Worm (Caenorhabditis elegans): ENCODE data around the gene rpl-39.
A peak's percentile ranks its signal among the peaks of the same experiment; 100 is the strongest.

Gene rpl-39

DNA sequence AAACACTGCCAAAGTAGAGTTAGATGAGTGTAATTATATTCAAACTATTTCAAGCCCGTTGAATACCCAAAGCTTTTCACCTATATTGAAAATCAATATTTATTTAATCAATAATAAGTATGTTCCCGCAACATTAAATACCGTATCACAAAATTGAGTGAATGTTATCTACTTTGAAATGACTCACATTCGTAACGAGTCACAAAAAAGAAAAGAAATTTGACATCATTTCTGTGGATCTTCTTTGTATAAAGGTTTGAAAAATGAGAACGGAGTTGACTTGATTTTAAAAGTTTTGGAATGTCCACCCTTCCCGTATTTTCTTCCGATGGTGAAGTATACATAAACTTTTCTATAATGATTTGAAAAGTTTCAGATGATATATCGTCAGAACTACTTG is 40.6 kb downstream of the rpl-39 start, which contains the start of gene srr-10:
Gene srr-10 (plus strand): TSS at position 301 of the 400 bp plus-strand sequence.
- no peak for TF ChIP-seq sem-4 (tag; optimal IDR thresholded peaks at IDR 0.05)
- TF ChIP-seq Y55F3AM.14 (GFP tag; optimal IDR thresholded peaks at IDR 0.05) = no peak
- no peak for TF ChIP-seq C34F6.9 (tag; optimal IDR thresholded peaks at IDR 0.05)
- no peak for TF ChIP-seq egl-27 (tag; optimal IDR thresholded peaks at IDR 0.05)
- no peak for TF ChIP-seq blmp-1 (tag; optimal IDR thresholded peaks at IDR 0.05; ENCODE audit: insufficient read depth)

DNA sequence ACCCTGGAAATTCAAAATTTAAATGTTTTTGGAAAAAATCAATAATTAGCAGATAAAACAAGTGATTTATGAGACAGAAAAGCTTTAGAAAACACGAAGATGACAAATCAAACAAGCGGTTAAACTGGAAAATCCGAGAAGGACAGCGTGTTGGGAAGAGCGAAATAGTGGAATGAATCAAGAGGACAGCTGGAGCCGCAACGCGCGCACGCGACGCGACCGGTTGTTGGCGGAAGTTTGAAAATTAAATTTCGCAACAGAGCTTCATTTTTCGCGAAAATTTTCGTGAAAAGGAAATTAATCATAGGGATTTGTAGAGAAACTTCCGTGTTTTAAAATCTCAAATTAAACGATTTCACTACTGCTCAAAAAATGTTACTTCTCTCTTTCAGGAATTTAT is 41.0 kb downstream of the rpl-39 start, which contains the start of gene clic-1:
Gene clic-1 (minus strand): TSS at position 3 of the 400 bp plus-strand sequence.
- TF ChIP-seq sma-9 (GFP tag; optimal IDR thresholded peaks at IDR 0.05) = peak; percentile 41
- TF ChIP-seq sma-9 (tag; optimal IDR thresholded peaks at IDR 0.05) = no peak
- peak; percentile 46 for TF ChIP-seq nhr-21 (tag; optimal IDR thresholded peaks at IDR 0.05)
- TF ChIP-seq blmp-1 (tag; optimal IDR thresholded peaks at IDR 0.05; ENCODE audit: insufficient read depth) = no peak
- TF ChIP-seq nhr-10 (tag; optimal IDR thresholded peaks at IDR 0.05) = no peak
- no peak for TF ChIP-seq nhr-6 (tag; optimal IDR thresholded peaks at IDR 0.05)
- no peak for TF ChIP-seq ztf-11 (tag; optimal IDR thresholded peaks at IDR 0.05)
- TF ChIP-seq elt-3 (tag; optimal IDR thresholded peaks at IDR 0.05) = no peak
- peak; percentile 80 for TF ChIP-seq unc-55 (GFP tag; optimal IDR thresholded peaks at IDR 0.05)
- peak; percentile 21 for TF ChIP-seq sma-3 (GFP tag; optimal IDR thresholded peaks at IDR 0.05)
- no peak for TF ChIP-seq aly-2 (tag; optimal IDR thresholded peaks at IDR 0.05)
- TF ChIP-seq unc-62 (GFP tag; optimal IDR thresholded peaks at IDR 0.05) = no peak
- TF ChIP-seq nhr-129 (tag; optimal IDR thresholded peaks at IDR 0.05) = peak; percentile 40
- no peak for TF ChIP-seq Y55F3AM.14 (GFP tag; optimal IDR thresholded peaks at IDR 0.05)
- TF ChIP-seq egl-27 (tag; optimal IDR thresholded peaks at IDR 0.05) = peak; percentile 7
- no peak for TF ChIP-seq elt-1 (tag; optimal IDR thresholded peaks at IDR 0.05)
- no peak for TF ChIP-seq nhr-77 (tag; optimal IDR thresholded peaks at IDR 0.05)
- no peak for TF ChIP-seq ceh-16 (tag; optimal IDR thresholded peaks at IDR 0.05)
- TF ChIP-seq crh-2 (tag; optimal IDR thresholded peaks at IDR 0.05) = peak; percentile 39
- peak; percentile 53 for TF ChIP-seq F13H6.1 (tag; optimal IDR thresholded peaks at IDR 0.05)
- peak; percentile 78 for TF ChIP-seq C34F6.9 (tag; optimal IDR thresholded peaks at IDR 0.05)
- TF ChIP-seq gmeb-1 (tag; optimal IDR thresholded peaks at IDR 0.05) = peak; percentile 92
- TF ChIP-seq ceh-82 (tag; optimal IDR thresholded peaks at IDR 0.05) = no peak
- TF ChIP-seq ZK546.5 (tag; optimal IDR thresholded peaks at IDR 0.05) = no peak
- peak in 1 of 2 experiments; percentile 51 for TF ChIP-seq mdl-1 (tag; optimal IDR thresholded peaks at IDR 0.05)
- no peak for TF ChIP-seq R02D3.7 (tag; optimal IDR thresholded peaks at IDR 0.05)
- TF ChIP-seq ama-1 (optimal IDR thresholded peaks at IDR 0.05) = peak; percentile 42
- no peak for TF ChIP-seq lin-39 (tag; optimal IDR thresholded peaks at IDR 0.05)
- no peak for TF ChIP-seq nhr-12 (tag; optimal IDR thresholded peaks at IDR 0.05)
- TF ChIP-seq ztf-4 (tag; optimal IDR thresholded peaks at IDR 0.05) = no peak
- no peak for TF ChIP-seq sem-4 (tag; optimal IDR thresholded peaks at IDR 0.05)
- TF ChIP-seq lsy-2 (tag; optimal IDR thresholded peaks at IDR 0.05) = peak; percentile 51 to 72
- TF ChIP-seq lin-13 (GFP tag; optimal IDR thresholded peaks at IDR 0.05) = peak; percentile 58
- TF ChIP-seq alr-1 (tag; optimal IDR thresholded peaks at IDR 0.05) = no peak
- TF ChIP-seq snpc-4 (tag; optimal IDR thresholded peaks at IDR 0.05) = peak; percentile 53
- peak; percentile 4 for TF ChIP-seq zag-1 (tag; optimal IDR thresholded peaks at IDR 0.05)
- TF ChIP-seq fos-1 (tag; optimal IDR thresholded peaks at IDR 0.05) = peak; percentile 42
- peak; percentile 48 for TF ChIP-seq lin-11 (tag; optimal IDR thresholded peaks at IDR 0.05)

DNA sequence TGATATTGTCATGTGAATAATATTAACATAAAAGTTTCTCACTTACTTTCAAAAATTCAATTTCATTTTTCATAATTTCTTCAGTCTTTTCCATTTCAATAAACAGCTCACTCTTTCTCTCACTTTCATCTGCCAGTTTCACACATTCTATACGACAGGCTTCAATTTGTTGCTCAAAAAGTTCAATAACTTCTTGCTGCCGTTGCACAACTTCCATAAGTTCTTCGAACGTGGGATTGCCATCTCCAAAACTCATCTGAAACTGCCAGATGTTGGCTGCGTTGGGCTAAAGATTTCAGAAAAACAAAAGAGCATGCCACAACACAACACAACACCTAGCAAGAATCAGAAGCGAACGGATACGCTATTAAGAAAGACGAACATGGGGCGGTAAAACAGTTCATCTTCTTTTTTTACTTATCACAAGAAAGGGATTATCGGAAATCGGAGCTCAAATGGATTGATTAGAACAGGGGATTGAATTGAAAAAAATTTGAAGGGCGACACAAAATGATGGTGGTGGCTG is 42.6 kb downstream of the rpl-39 start:
- no peak for TF ChIP-seq elt-1 (tag; optimal IDR thresholded peaks at IDR 0.05)
- TF ChIP-seq lin-13 (GFP tag; optimal IDR thresholded peaks at IDR 0.05) = peak; percentile 20
- TF ChIP-seq ceh-16 (tag; optimal IDR thresholded peaks at IDR 0.05) = peak; percentile 4
- no peak for TF ChIP-seq elt-3 (tag; optimal IDR thresholded peaks at IDR 0.05)
- TF ChIP-seq zag-1 (tag; optimal IDR thresholded peaks at IDR 0.05) = no peak
- no peak for TF ChIP-seq R02D3.7 (tag; optimal IDR thresholded peaks at IDR 0.05)

DNA sequence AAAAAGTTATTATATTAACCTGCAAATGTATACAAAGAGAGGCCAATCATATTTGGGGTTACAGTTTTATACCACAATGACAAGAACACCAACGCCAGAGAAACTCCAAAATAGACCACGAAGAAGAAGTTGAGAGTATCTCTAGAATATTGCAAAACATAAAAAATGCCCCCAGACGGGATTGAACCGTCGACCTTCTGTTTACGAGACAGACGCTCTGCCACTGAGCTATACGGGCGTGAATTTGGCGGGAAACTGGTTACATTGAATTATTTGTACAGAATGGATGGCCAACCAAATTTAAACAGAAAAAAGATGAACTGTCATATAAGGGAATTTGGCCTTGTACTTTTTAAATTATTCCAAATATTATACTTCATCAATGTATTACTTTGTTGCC is 45.4 kb downstream of the rpl-39 start:
- peak; percentile 49 for TF ChIP-seq nhr-21 (tag; optimal IDR thresholded peaks at IDR 0.05)
- TF ChIP-seq F13H6.1 (tag; optimal IDR thresholded peaks at IDR 0.05) = peak; percentile 68
- TF ChIP-seq ztf-1 (GFP tag; conservative IDR thresholded peaks at IDR 0.05) = no peak
- no peak for TF ChIP-seq unc-39 (tag; optimal IDR thresholded peaks at IDR 0.05)
- peak; percentile 20 for TF ChIP-seq nhr-6 (tag; optimal IDR thresholded peaks at IDR 0.05)
- TF ChIP-seq zag-1 (tag; optimal IDR thresholded peaks at IDR 0.05) = no peak
- TF ChIP-seq sem-4 (tag; optimal IDR thresholded peaks at IDR 0.05) = peak; percentile 19
- peak; percentile 46 for TF ChIP-seq nhr-25 (tag; optimal IDR thresholded peaks at IDR 0.05)
- TF ChIP-seq unc-55 (GFP tag; optimal IDR thresholded peaks at IDR 0.05) = peak; percentile 24
- TF ChIP-seq C34F6.9 (tag; optimal IDR thresholded peaks at IDR 0.05) = peak; percentile 15
- peak; percentile 67 for TF ChIP-seq nhr-129 (tag; optimal IDR thresholded peaks at IDR 0.05)
- peak; percentile 63 for TF ChIP-seq fos-1 (tag; optimal IDR thresholded peaks at IDR 0.05)
- no peak for TF ChIP-seq nhr-12 (tag; optimal IDR thresholded peaks at IDR 0.05)
- no peak for TF ChIP-seq lin-11 (tag; optimal IDR thresholded peaks at IDR 0.05)
- peak; percentile 42 for TF ChIP-seq sma-9 (GFP tag; optimal IDR thresholded peaks at IDR 0.05)
- TF ChIP-seq sma-9 (tag; optimal IDR thresholded peaks at IDR 0.05) = no peak
- TF ChIP-seq nhr-11 (tag; optimal IDR thresholded peaks at IDR 0.05) = no peak
- peak; percentile 63 for TF ChIP-seq ztf-4 (tag; optimal IDR thresholded peaks at IDR 0.05)
- peak; percentile 68 for TF ChIP-seq crh-2 (tag; optimal IDR thresholded peaks at IDR 0.05)
- TF ChIP-seq ama-1 (optimal IDR thresholded peaks at IDR 0.05) = peak; percentile 61
- TF ChIP-seq lin-13 (GFP tag; optimal IDR thresholded peaks at IDR 0.05) = peak; percentile 44
- TF ChIP-seq Y55F3AM.14 (GFP tag; optimal IDR thresholded peaks at IDR 0.05) = peak; percentile 57
- TF ChIP-seq aly-2 (tag; optimal IDR thresholded peaks at IDR 0.05) = no peak
- no peak for TF ChIP-seq mab-5 (tag; optimal IDR thresholded peaks at IDR 0.05)
- peak; percentile 42 for TF ChIP-seq gmeb-1 (tag; optimal IDR thresholded peaks at IDR 0.05)
- peak in 1 of 2 experiments; percentile 52 for TF ChIP-seq lsy-2 (tag; optimal IDR thresholded peaks at IDR 0.05)
- TF ChIP-seq sma-3 (GFP tag; optimal IDR thresholded peaks at IDR 0.05) = peak; percentile 57

Data from whole organism, L2 larva.